Worm (Caenorhabditis elegans): ENCODE data around the gene srlf-16.

srlf-16 gene

DNA sequence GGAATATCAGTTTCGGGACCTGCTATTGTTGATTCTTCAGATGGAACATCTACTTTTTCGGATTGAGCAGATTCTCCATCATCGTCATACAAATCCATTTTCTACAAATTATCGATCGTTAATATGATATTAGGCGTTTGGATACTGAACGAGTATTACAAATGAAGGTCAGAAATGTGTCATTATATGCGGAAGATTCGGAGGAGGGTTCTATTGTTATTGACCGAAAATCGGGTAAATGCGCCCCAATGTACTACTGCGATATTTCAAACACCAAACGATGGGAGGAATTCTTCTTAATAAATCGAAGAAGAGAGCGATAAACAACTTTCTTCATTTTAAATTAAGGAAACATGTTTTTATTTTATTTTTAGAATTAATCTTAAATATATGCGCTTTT, 24.7 kb downstream of the srlf-16 start, which contains the start of gene spr-1:
TSS of gene spr-1 (minus strand) at position 101 of the 400 bp plus-strand sequence.
- TF ChIP-seq unc-39 (tag; optimal IDR thresholded peaks at IDR 0.05), result no peak
- TF ChIP-seq F13H6.1 (tag; optimal IDR thresholded peaks at IDR 0.05), result no peak
- TF ChIP-seq Y55F3AM.14 (GFP tag; optimal IDR thresholded peaks at IDR 0.05), result no peak
- TF ChIP-seq ztf-1 (GFP tag; conservative IDR thresholded peaks at IDR 0.05), result no peak
- no peak for TF ChIP-seq nhr-6 (tag; optimal IDR thresholded peaks at IDR 0.05)
- TF ChIP-seq elt-1 (tag; optimal IDR thresholded peaks at IDR 0.05), result no peak
- no peak for TF ChIP-seq fos-1 (tag; optimal IDR thresholded peaks at IDR 0.05)
- no peak for TF ChIP-seq sma-3 (GFP tag; optimal IDR thresholded peaks at IDR 0.05)
- no peak for TF ChIP-seq aly-2 (tag; optimal IDR thresholded peaks at IDR 0.05)
- no peak for TF ChIP-seq ceh-82 (tag; optimal IDR thresholded peaks at IDR 0.05)
- TF ChIP-seq alr-1 (tag; optimal IDR thresholded peaks at IDR 0.05), result no peak
- TF ChIP-seq lin-11 (tag; optimal IDR thresholded peaks at IDR 0.05), result no peak
- TF ChIP-seq ztf-4 (tag; optimal IDR thresholded peaks at IDR 0.05), result no peak

DNA sequence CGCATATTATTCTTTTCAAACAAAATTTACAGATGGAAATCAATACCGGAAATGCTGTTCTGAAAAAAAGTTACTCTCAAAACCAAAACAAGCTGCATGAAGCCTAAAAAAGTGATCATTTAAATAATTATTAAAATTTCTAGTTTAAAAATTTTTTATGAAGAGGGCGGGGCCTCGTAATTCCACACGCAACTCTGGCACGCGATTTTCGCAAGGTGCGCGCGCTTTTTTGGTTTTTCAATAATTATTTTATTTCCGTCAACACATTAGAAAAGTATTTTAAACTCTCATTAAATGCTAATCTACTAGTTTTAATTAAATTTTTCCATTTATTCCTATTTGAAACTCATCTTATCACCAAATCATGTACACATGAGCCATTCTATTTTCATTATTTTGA, 25.1 kb downstream of the srlf-16 start:
- TF ChIP-seq elt-1 (tag; optimal IDR thresholded peaks at IDR 0.05) (no peak), blmp-1 (tag; optimal IDR thresholded peaks at IDR 0.05; ENCODE audit: insufficient read depth) (no peak), sem-4 (tag; optimal IDR thresholded peaks at IDR 0.05) (no peak), lin-11 (tag; optimal IDR thresholded peaks at IDR 0.05) (no peak), fos-1 (tag; optimal IDR thresholded peaks at IDR 0.05) (no peak)

DNA sequence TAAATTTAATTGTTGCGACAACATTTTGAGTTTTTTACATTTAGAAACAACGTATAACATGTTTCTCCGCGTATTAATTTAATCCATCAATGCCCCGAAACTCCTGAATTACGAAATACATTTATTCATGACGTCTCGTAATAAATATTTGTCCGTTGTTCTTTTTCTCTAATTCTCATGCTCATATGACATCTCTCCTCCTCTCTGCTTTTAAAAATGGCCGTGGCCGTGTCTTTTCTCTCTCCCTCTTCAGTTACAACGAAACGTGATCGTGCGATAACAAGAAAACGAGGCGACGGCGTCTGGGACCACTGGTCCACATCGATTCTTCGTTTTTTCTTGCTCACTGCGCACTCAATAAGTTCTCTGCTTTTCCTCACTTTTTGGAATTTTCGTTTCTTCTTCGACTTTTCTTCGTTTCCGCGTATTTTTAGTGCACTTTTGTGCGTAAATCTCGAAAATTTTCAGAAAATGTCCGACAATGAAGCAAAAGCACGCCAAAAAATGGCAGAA, 25.6 kb downstream of the srlf-16 start, which contains the start of gene snap-1:
TSS of gene snap-1 (plus strand) at position 463 of the 513 bp plus-strand sequence.
- TF ChIP-seq nhr-11 (tag; optimal IDR thresholded peaks at IDR 0.05) (no peak), ama-1 (optimal IDR thresholded peaks at IDR 0.05) (peak; percentile 26), aly-2 (tag; optimal IDR thresholded peaks at IDR 0.05) (peak; percentile 35), lin-39 (tag; optimal IDR thresholded peaks at IDR 0.05) (no peak), lsy-2 (tag; optimal IDR thresholded peaks at IDR 0.05) (peak in 1 of 2 experiments; percentile 64), unc-62 (GFP tag; optimal IDR thresholded peaks at IDR 0.05) (no peak), fos-1 (tag; optimal IDR thresholded peaks at IDR 0.05) (peak; percentile 48), nhr-6 (tag; optimal IDR thresholded peaks at IDR 0.05) (no peak), snpc-4 (tag; optimal IDR thresholded peaks at IDR 0.05) (peak; percentile 47), egl-27 (tag; optimal IDR thresholded peaks at IDR 0.05) (peak; percentile 14), mab-5 (tag; optimal IDR thresholded peaks at IDR 0.05) (peak; percentile 55), gmeb-1 (tag; optimal IDR thresholded peaks at IDR 0.05) (no peak), ztf-11 (tag; optimal IDR thresholded peaks at IDR 0.05) (no peak), skn-1 (tag; optimal IDR thresholded peaks at IDR 0.05) (no peak), lin-13 (GFP tag; optimal IDR thresholded peaks at IDR 0.05) (no peak), peb-1 (tag; optimal IDR thresholded peaks at IDR 0.05) (no peak), nhr-23 (tag; optimal IDR thresholded peaks at IDR 0.05) (no peak), nhr-237 (tag; optimal IDR thresholded peaks at IDR 0.05) (no peak), dmd-4 (tag; optimal IDR thresholded peaks at IDR 0.05) (no peak), sma-9 (GFP tag; optimal IDR thresholded peaks at IDR 0.05) (peak; percentile 70), sma-9 (tag; optimal IDR thresholded peaks at IDR 0.05) (no peak), nhr-129 (tag; optimal IDR thresholded peaks at IDR 0.05) (peak; percentile 70), unc-55 (GFP tag; optimal IDR thresholded peaks at IDR 0.05) (peak; percentile 62), elt-3 (tag; optimal IDR thresholded peaks at IDR 0.05) (no peak), lin-11 (tag; optimal IDR thresholded peaks at IDR 0.05) (no peak), ztf-4 (tag; optimal IDR thresholded peaks at IDR 0.05) (peak; percentile 26), R02D3.7 (tag; optimal IDR thresholded peaks at IDR 0.05) (no peak), blmp-1 (tag; optimal IDR thresholded peaks at IDR 0.05; ENCODE audit: insufficient read depth) (no peak), nhr-12 (tag; optimal IDR thresholded peaks at IDR 0.05) (no peak), ZK546.5 (tag; optimal IDR thresholded peaks at IDR 0.05) (no peak), alr-1 (tag; optimal IDR thresholded peaks at IDR 0.05) (no peak), nhr-21 (tag; optimal IDR thresholded peaks at IDR 0.05) (peak; percentile 16), zag-1 (tag; optimal IDR thresholded peaks at IDR 0.05) (peak; percentile 76), ceh-82 (tag; optimal IDR thresholded peaks at IDR 0.05) (no peak), elt-1 (tag; optimal IDR thresholded peaks at IDR 0.05) (no peak), nhr-77 (tag; optimal IDR thresholded peaks at IDR 0.05) (no peak), F13H6.1 (tag; optimal IDR thresholded peaks at IDR 0.05) (peak; percentile 49), unc-39 (tag; optimal IDR thresholded peaks at IDR 0.05) (no peak), sem-4 (tag; optimal IDR thresholded peaks at IDR 0.05) (no peak), sma-3 (GFP tag; optimal IDR thresholded peaks at IDR 0.05) (no peak), mdl-1 (tag; optimal IDR thresholded peaks at IDR 0.05) (peak in 1 of 2 experiments; percentile 61), ztf-1 (GFP tag; conservative IDR thresholded peaks at IDR 0.05) (no peak), nhr-10 (tag; optimal IDR thresholded peaks at IDR 0.05) (no peak), C34F6.9 (tag; optimal IDR thresholded peaks at IDR 0.05) (peak; percentile 92), nhr-25 (tag; optimal IDR thresholded peaks at IDR 0.05) (peak; percentile 2), mbf-1 (tag; optimal IDR thresholded peaks at IDR 0.05) (no peak), Y55F3AM.14 (GFP tag; optimal IDR thresholded peaks at IDR 0.05) (no peak), crh-2 (tag; optimal IDR thresholded peaks at IDR 0.05) (peak; percentile 45)
